Fruit fly (Drosophila melanogaster): ENCODE measurements around the gene AsnS.

Gene AsnS

DNA sequence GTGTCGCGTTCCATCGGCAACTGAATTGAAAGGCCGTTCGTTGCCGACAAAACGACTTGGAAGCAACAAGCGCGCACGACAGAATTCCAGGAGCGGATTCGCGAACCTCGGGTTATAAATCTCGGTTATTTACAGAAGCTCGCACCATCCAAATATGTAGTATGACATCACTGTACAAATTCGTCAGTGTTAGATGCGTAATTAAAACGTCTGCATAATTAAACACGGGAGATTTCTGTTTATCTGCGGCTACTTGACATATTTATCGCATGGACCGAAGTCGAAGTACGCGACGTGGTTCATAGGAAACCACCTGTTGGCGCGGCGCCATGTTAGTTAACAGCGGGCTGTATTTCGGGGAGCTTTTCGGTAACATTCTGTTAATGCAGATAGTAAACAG, 1.0 kb upstream of the AsnS start, which contains the start of gene Ac78C (continued):
- TF ChIP-seq CG7357 (GFP tag; IDR thresholded peaks at IDR 0.05) (peak; percentile 70; the same call in 1 of the 3 replicates), pzg (GFP tag; optimal IDR thresholded peaks at IDR 0.05) (peak; percentile 27), gt (GFP tag; IDR thresholded peaks at IDR 0.05) (peak; percentile 46; the same call in 1 of the 2 replicates), Kr (GFP tag; optimal IDR thresholded peaks at IDR 0.05) (no peak), Side (GFP tag; optimal IDR thresholded peaks at IDR 0.05) (peak; percentile 90), wek (GFP tag; optimal IDR thresholded peaks at IDR 0.05) (peak; percentile 77), CG10321 (GFP tag; IDR thresholded peaks at IDR 0.05) (peak; percentile 53), ken (GFP tag; IDR thresholded peaks at IDR 0.05) (peak; percentile 83), CG7372 (GFP tag; IDR thresholded peaks at IDR 0.05) (peak; percentile 83), CG15696 (tag; optimal IDR thresholded peaks at IDR 0.05) (peak; percentile 49), CG32772 (GFP tag; IDR thresholded peaks at IDR 0.05) (peak; percentile 81), disco-r (GFP tag; optimal IDR thresholded peaks at IDR 0.05) (peak; percentile 79), Sox102F (GFP tag; optimal IDR thresholded peaks at IDR 0.05) (peak; percentile 77), CG1603 (tag; optimal IDR thresholded peaks at IDR 0.05) (peak; percentile 87), chif (GFP tag; optimal IDR thresholded peaks at IDR 0.05) (peak; percentile 65 to 77), CG12942 (GFP tag; optimal IDR thresholded peaks at IDR 0.05) (peak; percentile 83), tgo (GFP tag; IDR thresholded peaks at IDR 0.05) (peak; percentile 84), cwo (GFP tag; optimal IDR thresholded peaks at IDR 0.05) (peak; percentile 80), zfh2 (GFP tag; optimal IDR thresholded peaks at IDR 0.05) (peak; percentile 93), Oaz (GFP tag; IDR thresholded peaks at IDR 0.05) (peak; percentile 61; the same call in 1 of the 2 replicates), Camta (GFP tag; optimal IDR thresholded peaks at IDR 0.05) (peak; percentile 78), ssp (GFP tag; IDR thresholded peaks at IDR 0.05) (peak; percentile 63), Sox100B (GFP tag; optimal IDR thresholded peaks at IDR 0.05) (peak; percentile 62), eyg (GFP tag; optimal IDR thresholded peaks at IDR 0.05) (peak; percentile 92), esg (GFP tag; conservative IDR thresholded peaks at IDR 0.05) (peak; percentile 71), grn (GFP tag; optimal IDR thresholded peaks at IDR 0.05) (peak; percentile 6), CG7745 (tag; optimal IDR thresholded peaks at IDR 0.05) (no peak), CG33557 (GFP tag; optimal IDR thresholded peaks at IDR 0.05) (no peak), CG17802 (tag; optimal IDR thresholded peaks at IDR 0.05) (peak; percentile 48), CG3065 (GFP tag; optimal IDR thresholded peaks at IDR 0.05) (peak; percentile 58), CG17912 (GFP tag; optimal IDR thresholded peaks at IDR 0.05) (peak; percentile 84), run (tag; optimal IDR thresholded peaks at IDR 0.05) (peak; percentile 72), CG17328 (GFP tag; IDR thresholded peaks at IDR 0.05) (peak; percentile 72), jigr1 (GFP tag; IDR thresholded peaks at IDR 0.05) (peak; percentile 39; the same call in 1 of the 3 replicates), repo (GFP tag; optimal IDR thresholded peaks at IDR 0.05) (peak; percentile 91), tin (GFP tag; optimal IDR thresholded peaks at IDR 0.05) (peak; percentile 79), CG10654 (GFP tag; optimal IDR thresholded peaks at IDR 0.05) (peak; percentile 75), HLH3B (GFP tag; IDR thresholded peaks at IDR 0.05) (peak; percentile 90), caup (GFP tag; optimal IDR thresholded peaks at IDR 0.05; ENCODE audit: severe bottlenecking) (peak; percentile 94), gem (tag; optimal IDR thresholded peaks at IDR 0.05) (peak; percentile 83), gsb (GFP tag; IDR thresholded peaks at IDR 0.05) (peak; percentile 87), Taf1 (GFP tag; IDR thresholded peaks at IDR 0.05) (peak; percentile 84), CG6254 (GFP tag; optimal IDR thresholded peaks at IDR 0.05) (peak; percentile 42), crp (GFP tag; optimal IDR thresholded peaks at IDR 0.05) (no peak), CG4617 (GFP tag; optimal IDR thresholded peaks at IDR 0.05; ENCODE audit: borderline replicate concordance) (peak; percentile 7), CG14860 (GFP tag; IDR thresholded peaks at IDR 0.05; ENCODE audit: partially characterized antibody) (no peak), HLH4C (GFP tag; IDR thresholded peaks at IDR 0.05; ENCODE audit: partially characterized antibody) (peak; percentile 57; the same call in 2 of the 3 replicates), Dip3 (GFP tag; optimal IDR thresholded peaks at IDR 0.05) (peak; percentile 90), CG34422 (GFP tag; IDR thresholded peaks at IDR 0.05) (peak; percentile 89), CG7987 (GFP tag; optimal IDR thresholded peaks at IDR 0.05) (peak; percentile 85)
